Fruit fly (Drosophila melanogaster) whole organism, embryonic: Measurements from ENCODE around the gene ova.

Experiments
- Antp ChIP-seq: fragments of 200-800 bp; sonication (Bioruptor generic); optimal IDR thresholded peaks from 3 replicates; lab custom pipeline; 2016; ENCODE audit warnings: missing biosample characterization, missing genetic modification characterization
- CG10147 ChIP-seq: fragments of 200-800 bp; sonication (Bioruptor generic); optimal IDR thresholded peaks from 2 replicates; lab custom pipeline; 2019; ENCODE audit warnings: missing biosample characterization, mild to moderate bottlenecking, missing genetic modification characterization, moderate library complexity
- CG12236 ChIP-seq: fragments of 200-800 bp; sonication (Bioruptor generic); optimal IDR thresholded peaks from 2 replicates; lab custom pipeline; 2016; ENCODE audit warnings: missing biosample characterization, missing genetic modification characterization
- CG17385 ChIP-seq: fragments of 200-800 bp; sonication (Bioruptor generic); optimal IDR thresholded peaks from 3 replicates; lab custom pipeline; 2018; ENCODE audit warnings: missing biosample characterization, mild to moderate bottlenecking, missing genetic modification characterization
- CG2889 ChIP-seq: fragments of 200-800 bp; sonication (Bioruptor generic); IDR thresholded peaks from 3 replicates; pipeline ENCODE4 v1.3.6; 2022; ENCODE audit warnings: missing biosample characterization, missing genetic modification characterization
- CG30403 ChIP-seq: fragments of 200-800 bp; sonication (Bioruptor generic); optimal IDR thresholded peaks from 3 replicates; lab custom pipeline; 2016; ENCODE audit warnings: missing biosample characterization, missing genetic modification characterization
- CG31224 ChIP-seq: fragments of 200-800 bp; sonication (Bioruptor generic); IDR thresholded peaks from 2 replicates; pipeline ENCODE4 v1.3.6; 2022; ENCODE audit warnings: missing biosample characterization, missing genetic modification characterization
- CG3281 ChIP-seq: fragments of 200-800 bp; sonication (Bioruptor generic); optimal IDR thresholded peaks from 3 replicates; lab custom pipeline; 2017; ENCODE audit warnings: missing biosample characterization, mild to moderate bottlenecking, missing genetic modification characterization
- CG3407 ChIP-seq: fragments of 200-800 bp; sonication (Bioruptor generic); optimal IDR thresholded peaks from 2 replicates; lab custom pipeline; 2018; ENCODE audit warnings: missing biosample characterization, mild to moderate bottlenecking, missing genetic modification characterization
- CG4282 ChIP-seq: fragments of 200-800 bp; sonication (Bioruptor generic); optimal IDR thresholded peaks from 2 replicates; lab custom pipeline; 2016; ENCODE audit warnings: missing biosample characterization, missing genetic modification characterization
- CG6854 ChIP-seq: fragments of 200-800 bp; sonication (Bioruptor generic); optimal IDR thresholded peaks from 3 replicates; lab custom pipeline; 2017; ENCODE audit warnings: missing biosample characterization, mild to moderate bottlenecking, missing genetic modification characterization
- CG7987 ChIP-seq: fragments of 200-800 bp; sonication (Bioruptor generic); optimal IDR thresholded peaks from 2 replicates; lab custom pipeline; 2018; ENCODE audit warnings: missing biosample characterization, mild to moderate bottlenecking, missing genetic modification characterization, moderate library complexity
- CG8089 ChIP-seq: fragments of 200-800 bp; sonication (Bioruptor generic); optimal IDR thresholded peaks from 3 replicates; lab custom pipeline; 2016; ENCODE audit warnings: missing biosample characterization, missing genetic modification characterization
- CG8388 ChIP-seq: fragments of 200-800 bp; sonication (Bioruptor generic); optimal IDR thresholded peaks from 2 replicates; lab custom pipeline; 2019; ENCODE audit warnings: missing biosample characterization, mild to moderate bottlenecking, missing genetic modification characterization, moderate library complexity
- CG8478 ChIP-seq: fragments of >200 bp; optimal IDR thresholded peaks from 2 replicates; lab custom pipeline; 2018
- CG9437 ChIP-seq: fragments of 200-800 bp; sonication (Bioruptor generic); optimal IDR thresholded peaks from 2 replicates; lab custom pipeline; 2018; ENCODE audit warnings: missing biosample characterization, mild to moderate bottlenecking, missing genetic modification characterization
- Camta ChIP-seq: fragments of 200-800 bp; sonication (Bioruptor generic); optimal IDR thresholded peaks from 2 replicates; lab custom pipeline; 2016; ENCODE audit warnings: missing biosample characterization, missing genetic modification characterization
- D19A ChIP-seq: fragments of 200-800 bp; optimal IDR thresholded peaks from 3 replicates; lab custom pipeline; 2019; ENCODE audit warnings: missing biosample characterization, mild to moderate bottlenecking, missing genetic modification characterization, moderate library complexity
- Dad ChIP-seq: fragments of 200-800 bp; sonication (Bioruptor generic); optimal IDR thresholded peaks from 3 replicates; lab custom pipeline; 2016; ENCODE audit warnings: missing biosample characterization, missing genetic modification characterization
- Dref ChIP-seq: fragments of 200-800 bp; sonication (Bioruptor generic); IDR thresholded peaks from 2 replicates; pipeline ENCODE4 v1.3.6; 2022; ENCODE audit warnings: missing biosample characterization, missing genetic modification characterization
- Fer2 ChIP-seq: fragments of 200-800 bp; sonication (Bioruptor generic); optimal IDR thresholded peaks from 2 replicates; lab custom pipeline; 2018; ENCODE audit warnings: missing biosample characterization, mild to moderate bottlenecking, missing genetic modification characterization, moderate library complexity
- HmgZ ChIP-seq: fragments of 200-800 bp; sonication (Bioruptor generic); optimal IDR thresholded peaks from 2 replicates; lab custom pipeline; 2018; ENCODE audit warnings: missing biosample characterization, mild to moderate bottlenecking, missing genetic modification characterization
- Hr39 ChIP-seq: fragments of >200 bp; optimal IDR thresholded peaks from 2 replicates; lab custom pipeline; 2017
- Hr78 ChIP-seq, 2 experiments: fragments of 200-800 bp in 1 of 2; fragments of >200 bp in 1 of 2; sonication (Bioruptor generic) in 1 of 2; optimal IDR thresholded peaks; 2 replicates each; lab custom pipeline; 2017 to 2019; ENCODE audit warnings: missing biosample characterization in 2 of 2, missing genetic modification characterization in 2 of 2, mild to moderate bottlenecking in 1 of 2, moderate library complexity in 1 of 2
- Kr ChIP-seq: fragments of 200-800 bp; sonication (Bioruptor generic); optimal IDR thresholded peaks from 2 replicates; lab custom pipeline; 2017; ENCODE audit warnings: missing biosample characterization, mild to moderate bottlenecking, missing genetic modification characterization
- Poxn ChIP-seq: fragments of 200-800 bp; sonication (Bioruptor generic); IDR thresholded peaks from 2 replicates; pipeline ENCODE4 v1.3.6; 2022; ENCODE audit warnings: missing biosample characterization, missing genetic modification characterization
- Ptx1 ChIP-seq: fragments of 200-800 bp; sonication (Bioruptor generic); IDR thresholded peaks from 2 replicates; pipeline ENCODE4 v1.3.6; 2022; ENCODE audit warnings: missing biosample characterization, missing genetic modification characterization
- ab ChIP-seq: fragments of 200-800 bp; sonication (Bioruptor generic); optimal IDR thresholded peaks from 2 replicates; lab custom pipeline; 2016; ENCODE audit warnings: missing biosample characterization, missing genetic modification characterization
- abd-A ChIP-seq: fragments of 200-800 bp; sonication (Bioruptor generic); optimal IDR thresholded peaks from 3 replicates; lab custom pipeline; 2019; ENCODE audit warnings: missing biosample characterization, mild to moderate bottlenecking, missing genetic modification characterization, moderate library complexity
- bsh ChIP-seq, 2 experiments: fragments of 200-800 bp; sonication (Bioruptor generic); optimal IDR thresholded peaks; 2 replicates each; lab custom pipeline; 2017 to 2018; ENCODE audit warnings: mild to moderate bottlenecking in 2 of 2, missing biosample characterization in 2 of 2, missing genetic modification characterization in 2 of 2, moderate library complexity in 1 of 2
- cato ChIP-seq: fragments of 200-800 bp; sonication (Bioruptor generic); optimal IDR thresholded peaks from 2 replicates; lab custom pipeline; 2016; ENCODE audit warnings: missing biosample characterization, missing genetic modification characterization, borderline replicate concordance
- crc ChIP-seq: fragments of 200-800 bp; sonication (Bioruptor generic); optimal IDR thresholded peaks from 2 replicates; lab custom pipeline; 2016; ENCODE audit warnings: missing biosample characterization, missing genetic modification characterization
- esg ChIP-seq: fragments of 200-800 bp; sonication (Bioruptor generic); conservative IDR thresholded peaks from 2 replicates; pipeline ENCODE4 v1.3.6; 2022; ENCODE audit warnings: missing biosample characterization, missing genetic modification characterization
- eve ChIP-seq, 2 experiments: fragments of >200 bp; optimal IDR thresholded peaks; 2 replicates each; lab custom pipeline; 2017; ENCODE audit warnings: missing biosample characterization in 2 of 2, missing genetic modification characterization in 2 of 2
- ewg ChIP-seq: fragments of 200-800 bp; sonication (Bioruptor generic); optimal IDR thresholded peaks from 3 replicates; lab custom pipeline; 2017; ENCODE audit warnings: mild to moderate bottlenecking, missing biosample characterization, missing genetic modification reagents, missing genetic modification characterization
- gce ChIP-seq: fragments of 200-800 bp; sonication (Bioruptor generic); IDR thresholded peaks from 3 replicates; pipeline ENCODE4 v1.3.6; 2022; ENCODE audit warnings: missing biosample characterization, missing genetic modification characterization
- gro ChIP-seq: fragments of 200-800 bp; sonication (Bioruptor generic); optimal IDR thresholded peaks from 2 replicates; lab custom pipeline; 2016; ENCODE audit warnings: missing biosample characterization, missing genetic modification characterization
- gsb ChIP-seq: fragments of 200-800 bp; sonication (Bioruptor generic); IDR thresholded peaks from 2 replicates; pipeline ENCODE4 v1.3.6; 2022; ENCODE audit warnings: missing biosample characterization, missing genetic modification characterization
- jumu ChIP-seq: fragments of 200-800 bp; sonication (Bioruptor generic); optimal IDR thresholded peaks from 3 replicates; lab custom pipeline; 2016; ENCODE audit warnings: missing biosample characterization, missing genetic modification characterization
- pan ChIP-seq, 4 experiments: fragments of >200 bp in 3 of 4; fragments of 200-800 bp in 1 of 4; sonication (Bioruptor generic) in 1 of 4; optimal IDR thresholded peaks in 3 of 4; IDR thresholded peaks in 1 of 4; 2 replicates each; pipeline versions ENCODE4 v1.3.6 to Lab custom; 2017 to 2022; ENCODE audit warnings: missing biosample characterization in 2 of 4, missing genetic modification characterization in 2 of 4, mixed read lengths in 1 of 4
- sd ChIP-seq: fragments of 200-800 bp; sonication (Bioruptor generic); optimal IDR thresholded peaks from 3 replicates; lab custom pipeline; 2018; ENCODE audit warnings: missing biosample characterization, mild to moderate bottlenecking, missing genetic modification characterization, moderate library complexity
- sens ChIP-seq: fragments of 200-800 bp; sonication (Bioruptor generic); peaks from one replicate; lab custom pipeline; 2016; ENCODE audit warnings: missing biosample characterization, missing genetic modification characterization
- sqz ChIP-seq: fragments of 200-800 bp; sonication (Bioruptor generic); optimal IDR thresholded peaks from 3 replicates; lab custom pipeline; 2018; ENCODE audit warnings: missing biosample characterization, mild to moderate bottlenecking, missing genetic modification characterization
- sr ChIP-seq: fragments of 200-800 bp; sonication (Bioruptor generic); IDR thresholded peaks from 3 replicates; pipeline ENCODE4 v1.3.6; 2022; ENCODE audit warnings: missing biosample characterization, missing genetic modification characterization
- trh ChIP-seq: fragments of 200-800 bp; sonication (Bioruptor generic); optimal IDR thresholded peaks from 2 replicates; lab custom pipeline; 2016; ENCODE audit warnings: missing biosample characterization, missing genetic modification characterization
- wor ChIP-seq: fragments of 200-800 bp; sonication (Bioruptor generic); IDR thresholded peaks from 2 replicates; pipeline ENCODE4 v1.3.6; 2022; ENCODE audit warnings: missing biosample characterization, missing genetic modification characterization
- zen2 ChIP-seq: fragments of 200-800 bp; sonication (Bioruptor generic); IDR thresholded peaks from 3 replicates; pipeline ENCODE4 v1.3.6; 2022; ENCODE audit warnings: missing biosample characterization, missing genetic modification characterization; ENCODE audit not compliant: partially characterized antibody
- zfh2 ChIP-seq: fragments of 200-800 bp; sonication (Bioruptor generic); optimal IDR thresholded peaks from 2 replicates; lab custom pipeline; 2016; ENCODE audit warnings: missing biosample characterization, missing genetic modification characterization

ova gene

dm6 chr2L:10260750-10261493 is 29.4 kb upstream of the ova start, which contains the start of gene Pten (continued):
- TF ChIP-seq esg (GFP tag; lab: Robert Waterston, UW) = 0 out of 2 replicates have a peak, but pooled peaks have one; percentile 50
- TF ChIP-seq CG30403 (GFP tag; lab: Kevin White, UChicago) = peak; percentile 79
- TF ChIP-seq sqz (GFP tag; lab: Kevin White, UChicago) = peak; percentile 72
- TF ChIP-seq ewg = no peak
- TF ChIP-seq crc (GFP tag; lab: Kevin White, UChicago) = peak; percentile 46
- TF ChIP-seq D19A = peak; percentile 32
- TF ChIP-seq bsh (GFP tag; optimal IDR thresholded peaks at IDR 0.05; lab: Kevin White, UChicago) = peak in 1 of 2 experiments; percentile 54
- TF ChIP-seq wor (GFP tag; lab: Robert Waterston, UW) = no peak
- TF ChIP-seq HmgZ (tag; lab: Kevin White, UChicago) = peak; percentile 57
- TF ChIP-seq Camta (GFP tag; lab: Kevin White, UChicago) = peak; percentile 78
- peak; percentile 38 for TF ChIP-seq CG10147
- TF ChIP-seq Dad (GFP tag; lab: Kevin White, UChicago) = peak; percentile 55
- TF ChIP-seq CG2889 (GFP tag; lab: Robert Waterston, UW) = no peak
- TF ChIP-seq gro (GFP tag; lab: Kevin White, UChicago) = peak; percentile 59
- TF ChIP-seq CG17385 = peak; percentile 44
- peak; percentile 67 for TF ChIP-seq cato (GFP tag; lab: Kevin White, UChicago)
- no peak for TF ChIP-seq Ptx1 (GFP tag; lab: Robert Waterston, UW)
- TF ChIP-seq jumu (GFP tag; lab: Kevin White, UChicago) = peak; percentile 64
- peak; percentile 97 for TF ChIP-seq Dref (GFP tag; lab: Robert Waterston, UW)
- TF ChIP-seq CG3281 = peak; percentile 59
- no peak for TF ChIP-seq CG3407
- TF ChIP-seq, all 482 proteins: peak for 268

- TF ChIP-seq Hr39 (lab: Kevin White, UChicago) = no peak
- TF ChIP-seq Poxn (GFP tag; lab: Robert Waterston, UW) = no peak
- TF ChIP-seq sr (GFP tag; lab: Robert Waterston, UW) = no peak
- TF ChIP-seq pan (optimal IDR thresholded peaks at IDR 0.05; lab: Kevin White, UChicago) = no peak
- peak in 1 of 2 experiments; percentile 48 for TF ChIP-seq pan (GFP tag; optimal IDR thresholded peaks at IDR 0.05 in 1 of 2, IDR thresholded peaks at IDR 0.05 in 1 of 2)
- TF ChIP-seq gce = no peak
- no peak for TF ChIP-seq CG4282 (GFP tag; lab: Kevin White, UChicago)
- TF ChIP-seq trh (GFP tag; lab: Kevin White, UChicago) = no peak
- TF ChIP-seq gsb = no peak
- no peak for TF ChIP-seq CG9437
- TF ChIP-seq Kr (GFP tag; lab: Kevin White, UChicago) = peak; percentile 68
- TF ChIP-seq CG6854 (GFP tag; lab: Kevin White, UChicago) = no peak
- TF ChIP-seq CG10147 = no peak
- TF ChIP-seq abd-A (tag; lab: Kevin White, UChicago) = no peak
- TF ChIP-seq Hr78 (GFP tag; optimal IDR thresholded peaks at IDR 0.05; lab: Kevin White, UChicago) = no peak
- no peak for TF ChIP-seq ab (GFP tag; lab: Kevin White, UChicago)
- TF ChIP-seq CG8089 (GFP tag; lab: Kevin White, UChicago) = no peak
- TF ChIP-seq CG8388 (GFP tag; lab: Kevin White, UChicago) = peak; percentile 99
- no peak for TF ChIP-seq Camta (GFP tag; lab: Kevin White, UChicago)
- peak; percentile 49 for TF ChIP-seq sens (GFP tag; lab: Kevin White, UChicago)
- no peak for TF ChIP-seq CG31224 (GFP tag; lab: Robert Waterston, UW)
- no peak for TF ChIP-seq zfh2 (GFP tag; lab: Kevin White, UChicago)
- no peak for TF ChIP-seq CG7987 (GFP tag; lab: Kevin White, UChicago)
- TF ChIP-seq Fer2 (tag; lab: Kevin White, UChicago) = no peak
- TF ChIP-seq CG12236 (GFP tag; lab: Kevin White, UChicago) = no peak
- no peak for TF ChIP-seq CG8478 (lab: Kevin White, UChicago)
- no peak for TF ChIP-seq zen2 (GFP tag; lab: Robert Waterston, UW)
- peak in 1 of 2 experiments; percentile 36 for TF ChIP-seq eve (GFP tag; optimal IDR thresholded peaks at IDR 0.05; lab: Kevin White, UChicago)
- TF ChIP-seq sd (tag; lab: Kevin White, UChicago) = no peak
- TF ChIP-seq Antp (GFP tag; lab: Kevin White, UChicago) = no peak
Measured at dm6 chr2L:10259960-10260749, 28.7 kb upstream of the ova start.
